Worm (Caenorhabditis elegans): ENCODE results near the gene ZK1128.1.
A peak's percentile ranks its signal among the peaks of the same experiment; 100 is the strongest.

ZK1128.1 gene

ce11 chrIII:10114662-10115061 lies at the start of gene ZK1128.1, which contains the start of gene mett-10:
TSS of gene ZK1128.1 (minus strand) at chrIII:10114760.
TSS of gene mett-10 (plus strand) at chrIII:10115036.
- TF ChIP-seq rpc-1 (optimal IDR thresholded peaks at IDR 0.05) (no peak), rpc-1 (tag; optimal IDR thresholded peaks at IDR 0.05) (no peak), F57A8.1 (GFP tag; optimal IDR thresholded peaks at IDR 0.05) (no peak), T07F8.4 (tag; optimal IDR thresholded peaks at IDR 0.05) (no peak), C17E4.6 (GFP tag; IDR thresholded peaks at IDR 0.05) (no peak), Y53G8AR.9 (GFP tag; conservative IDR thresholded peaks at IDR 0.05) (no peak)

ce11 chrIII:10160385-10160784 lies 45.8 kb upstream of the ZK1128.1 start, which contains the start of the genes K08E5.5 and mua-3:
TSS of gene K08E5.5 (minus strand) at chrIII:10160485.
TSS of gene mua-3 (plus strand) at chrIII:10160697.
- TF ChIP-seq ztf-6 (GFP tag; IDR thresholded peaks at IDR 0.05) = no peak
- TF ChIP-seq F22D6.2 (tag; optimal IDR thresholded peaks at IDR 0.05) = no peak
- TF ChIP-seq hlh-26 (GFP tag; conservative IDR thresholded peaks at IDR 0.05) = no peak
- no peak for TF ChIP-seq rcor-1 (GFP tag; IDR thresholded peaks at IDR 0.05)
- no peak for TF ChIP-seq lin-26 (GFP tag; IDR thresholded peaks at IDR 0.05)
- TF ChIP-seq nhr-80 (tag; optimal IDR thresholded peaks at IDR 0.05) = no peak
- TF ChIP-seq mcd-1 (GFP tag; IDR thresholded peaks at IDR 0.05) = no peak
- no peak for TF ChIP-seq F57C9.4 (tag; optimal IDR thresholded peaks at IDR 0.05)
- TF ChIP-seq B0336.3 (GFP tag; IDR thresholded peaks at IDR 0.05) = no peak
- TF ChIP-seq dpl-1 (GFP tag; optimal IDR thresholded peaks at IDR 0.05) = no peak
- TF ChIP-seq snpc-1.3 (tag; optimal IDR thresholded peaks at IDR 0.05; ENCODE audit: insufficient read depth) = no peak
- TF ChIP-seq ztf-3 (GFP tag; optimal IDR thresholded peaks at IDR 0.05) = no peak
- no peak for TF ChIP-seq rec-8 (tag; optimal IDR thresholded peaks at IDR 0.05)
- TF ChIP-seq tlf-1 (GFP tag; optimal IDR thresholded peaks at IDR 0.05) = no peak
- TF ChIP-seq ztf-18 (tag; optimal IDR thresholded peaks at IDR 0.05) = no peak
- no peak for TF ChIP-seq bed-2 (GFP tag; IDR thresholded peaks at IDR 0.05)
- no peak for TF ChIP-seq K12H6.12 (tag; optimal IDR thresholded peaks at IDR 0.05)
- no peak for TF ChIP-seq chd-7 (tag; optimal IDR thresholded peaks at IDR 0.05)

- no peak for TF ChIP-seq rec-8 (tag; optimal IDR thresholded peaks at IDR 0.05)
- no peak for TF ChIP-seq Y56A3A.18 (GFP tag; IDR thresholded peaks at IDR 0.05)
- no peak for TF ChIP-seq ceh-40 (GFP tag; IDR thresholded peaks at IDR 0.05)
- no peak for TF ChIP-seq athp-1 (tag; optimal IDR thresholded peaks at IDR 0.05)
- no peak for TF ChIP-seq C17E4.6 (GFP tag; IDR thresholded peaks at IDR 0.05)
- no peak for TF ChIP-seq ztf-3 (GFP tag; optimal IDR thresholded peaks at IDR 0.05)
- TF ChIP-seq ztf-18 (tag; optimal IDR thresholded peaks at IDR 0.05) = no peak
- TF ChIP-seq mxl-1 (tag; optimal IDR thresholded peaks at IDR 0.05) = no peak
- no peak for TF ChIP-seq cebp-2 (GFP tag; IDR thresholded peaks at IDR 0.05)
- no peak for TF ChIP-seq T07F8.4 (tag; optimal IDR thresholded peaks at IDR 0.05)
- TF ChIP-seq nfyb-1 (GFP tag; IDR thresholded peaks at IDR 0.05) = no peak
- no peak for TF ChIP-seq nhr-90 (tag; optimal IDR thresholded peaks at IDR 0.05)
- TF ChIP-seq ztf-25 (GFP tag; IDR thresholded peaks at IDR 0.05) = no peak
- no peak for TF ChIP-seq madf-3 (GFP tag; IDR thresholded peaks at IDR 0.05)
Observed at ce11 chrIII:10156269-10156668, 41.7 kb upstream of the ZK1128.1 start.

ce11 chrIII:10154993-10155392 lies 40.4 kb upstream of the ZK1128.1 start:
- no peak for TF ChIP-seq nhr-120 (GFP tag; IDR thresholded peaks at IDR 0.05)
- peak; percentile 4 for TF ChIP-seq zim-3 (tag; optimal IDR thresholded peaks at IDR 0.05)
- no peak for TF ChIP-seq lin-40 (tag; optimal IDR thresholded peaks at IDR 0.05)
